Worm (Caenorhabditis elegans) whole organism, L4 larva: ENCODE data around the gene srx-77.

Experiments
- F26F4.8 ChIP-seq: fragments of 200-800 bp; sonication (Bioruptor generic); conservative IDR thresholded peaks from 2 replicates; pipeline ENCODE4 v1.3.6; 2022; ENCODE audit warnings: missing genetic modification characterization, missing compliant biosample characterization
- T20F7.1 ChIP-seq: fragments of 200-800 bp; sonication (Bioruptor generic); optimal IDR thresholded peaks from 2 replicates; lab custom pipeline; 2018; ENCODE audit warnings: mild to moderate bottlenecking, missing genetic modification characterization, missing compliant biosample characterization
- T26A8.4 ChIP-seq: fragments of 200-800 bp; sonication (Bioruptor generic); IDR thresholded peaks from 2 replicates; pipeline ENCODE4 v1.3.6; 2022; ENCODE audit warnings: missing genetic modification characterization, missing compliant biosample characterization
- ZK337.2 ChIP-seq: fragments of 200-800 bp; sonication (Bioruptor generic); IDR thresholded peaks from 2 replicates; pipeline ENCODE4 v1.3.6; 2022; ENCODE audit warnings: missing genetic modification reagents, missing genetic modification characterization, missing compliant biosample characterization
- aha-1 ChIP-seq: fragments of 150-350 bp; peaks from one replicate; lab custom pipeline; 2014; ENCODE audit warnings: missing biosample characterization, missing genetic modification characterization
- ceh-28 ChIP-seq: fragments of 150-350 bp; optimal IDR thresholded peaks from 2 replicates; lab custom pipeline; 2014; ENCODE audit warnings: missing biosample characterization, missing genetic modification reagents, missing genetic modification characterization
- ceh-62 ChIP-seq: sonication (generic microtip); optimal IDR thresholded peaks from 2 replicates; lab custom pipeline; 2017; ENCODE audit warnings: missing biosample characterization, missing genetic modification characterization
- daf-16 ChIP-seq, 3 experiments: sonication (generic microtip); optimal IDR thresholded peaks; 2 replicates each; lab custom pipeline; 2016 to 2017; ENCODE audit warnings: missing genetic modification characterization in 3 of 3, missing genetic modification reagents in 3 of 3, mild to moderate bottlenecking in 2 of 3, missing compliant biosample characterization in 2 of 3, missing biosample characterization in 1 of 3, moderate library complexity in 1 of 3
- daf-8 ChIP-seq: fragments of 200-800 bp; sonication (Bioruptor generic); IDR thresholded peaks from 2 replicates; pipeline ENCODE4 v1.3.6; 2022; ENCODE audit warnings: missing genetic modification characterization, missing compliant biosample characterization
- dmd-8 ChIP-seq: fragments of 200-800 bp; sonication (Bioruptor generic); IDR thresholded peaks from 2 replicates; pipeline ENCODE4 v1.3.6; 2022; ENCODE audit warnings: missing genetic modification characterization, missing compliant biosample characterization
- dve-1 ChIP-seq: sonication (generic microtip); optimal IDR thresholded peaks from 2 replicates; lab custom pipeline; 2017; ENCODE audit warnings: antibody characterized with exemption, mild to moderate bottlenecking, missing genetic modification characterization, missing compliant biosample characterization; ENCODE audit not compliant: insufficient read depth
- egl-27 ChIP-seq: sonication (generic microtip); optimal IDR thresholded peaks from 3 replicates; lab custom pipeline; 2017; ENCODE audit warnings: missing biosample characterization, missing genetic modification reagents, missing genetic modification characterization
- egl-43 ChIP-seq: fragments of 200-800 bp; sonication (Bioruptor generic); IDR thresholded peaks from 2 replicates; pipeline ENCODE4 v1.3.6; 2022; ENCODE audit warnings: missing genetic modification reagents, missing genetic modification characterization, missing compliant biosample characterization
- fos-1 ChIP-seq: fragments of 150-350 bp; optimal IDR thresholded peaks from 2 replicates; lab custom pipeline; 2014; ENCODE audit warnings: missing biosample characterization, missing genetic modification characterization
- hlh-11 ChIP-seq: fragments of 200-800 bp; sonication (Bioruptor generic); optimal IDR thresholded peaks from 2 replicates; lab custom pipeline; 2018; ENCODE audit warnings: mild to moderate bottlenecking, missing genetic modification characterization, missing compliant biosample characterization
- hmg-1.1 ChIP-seq: fragments of 200-800 bp; sonication (Bioruptor generic); IDR thresholded peaks from 2 replicates; pipeline ENCODE4 v1.3.6; 2022; ENCODE audit warnings: missing genetic modification reagents, missing genetic modification characterization, missing compliant biosample characterization
- jun-1 ChIP-seq: fragments of 150-350 bp; optimal IDR thresholded peaks from 2 replicates; lab custom pipeline; 2014; ENCODE audit warnings: missing biosample characterization, missing genetic modification reagents, missing genetic modification characterization
- lim-7 ChIP-seq: fragments of 200-800 bp; sonication (Bioruptor generic); IDR thresholded peaks from 2 replicates; pipeline ENCODE4 v1.3.6; 2022; ENCODE audit warnings: missing genetic modification characterization, missing compliant biosample characterization
- lin-1 ChIP-seq: fragments of 200-800 bp; sonication (Bioruptor generic); IDR thresholded peaks from 2 replicates; pipeline ENCODE4 v1.3.6; 2022; ENCODE audit warnings: missing genetic modification reagents, missing genetic modification characterization, missing compliant biosample characterization
- lin-13 ChIP-seq: fragments of 150-350 bp; optimal IDR thresholded peaks from 2 replicates; lab custom pipeline; 2014; ENCODE audit warnings: missing biosample characterization, missing genetic modification reagents, missing genetic modification characterization
- lir-3 ChIP-seq: sonication (generic microtip); optimal IDR thresholded peaks from 2 replicates; lab custom pipeline; 2016; ENCODE audit warnings: mild to moderate bottlenecking, missing genetic modification characterization, missing compliant biosample characterization
- lsy-2 ChIP-seq, 2 experiments: fragments of 150-350 bp in 1 of 2; sonication (generic microtip) in 1 of 2; optimal IDR thresholded peaks; 2 replicates each; lab custom pipeline; 2014 to 2017; ENCODE audit warnings: missing biosample characterization in 2 of 2, missing genetic modification characterization in 2 of 2
- madf-5 ChIP-seq, 2 experiments: fragments of 200-800 bp; sonication (Bioruptor generic); IDR thresholded peaks; 2 replicates each; pipeline ENCODE4 v1.3.6; 2022; ENCODE audit warnings: missing compliant biosample characterization in 2 of 2, missing genetic modification characterization in 2 of 2
- mdt-29 ChIP-seq: fragments of 200-800 bp; sonication (Bioruptor generic); IDR thresholded peaks from 2 replicates; pipeline ENCODE4 v1.3.6; 2022; ENCODE audit warnings: missing genetic modification reagents, missing genetic modification characterization, missing compliant biosample characterization
- mxl-3 ChIP-seq: fragments of 200-800 bp; sonication (Bioruptor generic); optimal IDR thresholded peaks from 2 replicates; lab custom pipeline; 2018; ENCODE audit warnings: mild to moderate bottlenecking, missing genetic modification characterization, missing compliant biosample characterization
- nhr-102 ChIP-seq: sonication (generic microtip); optimal IDR thresholded peaks from 2 replicates; lab custom pipeline; 2016; ENCODE audit warnings: mild to moderate bottlenecking, missing genetic modification characterization, moderate library complexity, missing compliant biosample characterization
- nhr-11 ChIP-seq: fragments of 150-350 bp; optimal IDR thresholded peaks from 2 replicates; lab custom pipeline; 2014; ENCODE audit warnings: missing biosample characterization, missing genetic modification characterization
- nhr-111 ChIP-seq: fragments of 200-800 bp; sonication (Bioruptor generic); optimal IDR thresholded peaks from 2 replicates; lab custom pipeline; 2018; ENCODE audit warnings: mild to moderate bottlenecking, missing genetic modification characterization, missing compliant biosample characterization
- nhr-28 ChIP-seq: fragments of 150-350 bp; optimal IDR thresholded peaks from 2 replicates; lab custom pipeline; 2014; ENCODE audit warnings: missing biosample characterization, missing genetic modification characterization
- pha-4 ChIP-seq, 2 experiments: fragments of 150-350 bp in 1 of 2; fragments of 200-800 bp in 1 of 2; sonication (Bioruptor generic) in 1 of 2; IDR thresholded peaks in 1 of 2; optimal IDR thresholded peaks in 1 of 2; 2 replicates each; pipeline versions ENCODE4 v1.3.6 to Lab custom; 2014 to 2022; ENCODE audit warnings: missing genetic modification characterization in 2 of 2, missing genetic modification reagents in 2 of 2, missing biosample characterization in 1 of 2, missing compliant biosample characterization in 1 of 2
- php-3 ChIP-seq: fragments of 200-800 bp; sonication (Bioruptor generic); IDR thresholded peaks from 2 replicates; pipeline ENCODE4 v1.3.6; 2022; ENCODE audit warnings: missing genetic modification reagents, missing genetic modification characterization, missing compliant biosample characterization
- sdz-12 ChIP-seq: fragments of 200-800 bp; sonication (Bioruptor generic); optimal IDR thresholded peaks from 2 replicates; lab custom pipeline; 2018; ENCODE audit warnings: mild to moderate bottlenecking, missing genetic modification characterization, missing compliant biosample characterization
- set-16 ChIP-seq: fragments of 200-800 bp; sonication (Bioruptor generic); IDR thresholded peaks from 2 replicates; pipeline ENCODE4 v1.3.6; 2022; ENCODE audit warnings: missing genetic modification reagents, missing genetic modification characterization, missing compliant biosample characterization
- skn-1 ChIP-seq: fragments of 150-350 bp; optimal IDR thresholded peaks from 2 replicates; lab custom pipeline; 2014; ENCODE audit warnings: missing biosample characterization, missing genetic modification characterization
- spr-1 ChIP-seq: sonication (generic microtip); optimal IDR thresholded peaks from 2 replicates; lab custom pipeline; 2016; ENCODE audit warnings: mild to moderate bottlenecking, missing genetic modification characterization, missing compliant biosample characterization
- tag-97 ChIP-seq: fragments of 200-800 bp; sonication (Bioruptor generic); IDR thresholded peaks from 2 replicates; pipeline ENCODE4 v1.3.6; 2022; ENCODE audit warnings: missing genetic modification characterization, missing compliant biosample characterization
- tra-1 ChIP-seq: fragments of 200-800 bp; sonication (Bioruptor generic); IDR thresholded peaks from 2 replicates; pipeline ENCODE4 v1.3.6; 2022; ENCODE audit warnings: missing genetic modification reagents, missing genetic modification characterization, missing compliant biosample characterization
- unc-39 ChIP-seq: sonication (generic microtip); optimal IDR thresholded peaks from 2 replicates; lab custom pipeline; 2017; ENCODE audit warnings: missing biosample characterization, missing genetic modification characterization
- unc-62 ChIP-seq, 3 experiments: fragments of 150-350 bp in 1 of 3; sonication (generic microtip); optimal IDR thresholded peaks in 2 of 3; peaks in 1 of 3; 1 replicate in 1 of 3; 2 replicates in 2 of 3; lab custom pipeline; 2014 to 2017; ENCODE audit warnings: missing biosample characterization in 3 of 3, missing genetic modification characterization in 3 of 3, missing genetic modification reagents in 3 of 3, missing genotype in 1 of 3
- vab-7 ChIP-seq: fragments of 200-800 bp; sonication (Bioruptor generic); IDR thresholded peaks from 2 replicates; pipeline ENCODE4 v1.3.6; 2022; ENCODE audit warnings: missing genetic modification reagents, missing genetic modification characterization, missing compliant biosample characterization
- zag-1 ChIP-seq: fragments of 150-350 bp; optimal IDR thresholded peaks from 2 replicates; lab custom pipeline; 2014; ENCODE audit warnings: missing biosample characterization, missing genetic modification characterization
- zfp-2 ChIP-seq: sonication (generic microtip); optimal IDR thresholded peaks from 2 replicates; lab custom pipeline; 2016; ENCODE audit warnings: mild to moderate bottlenecking, missing genetic modification characterization, missing compliant biosample characterization
- zfp-3 ChIP-seq: fragments of 200-800 bp; sonication (Bioruptor generic); conservative IDR thresholded peaks from 2 replicates; pipeline ENCODE4 v1.3.6; 2022; ENCODE audit warnings: missing genetic modification reagents, missing genetic modification characterization, missing compliant biosample characterization
- ztf-7 ChIP-seq: fragments of 150-350 bp; optimal IDR thresholded peaks from 2 replicates; lab custom pipeline; 2014; ENCODE audit warnings: missing biosample characterization, missing genetic modification characterization

Gene srx-77

DNA sequence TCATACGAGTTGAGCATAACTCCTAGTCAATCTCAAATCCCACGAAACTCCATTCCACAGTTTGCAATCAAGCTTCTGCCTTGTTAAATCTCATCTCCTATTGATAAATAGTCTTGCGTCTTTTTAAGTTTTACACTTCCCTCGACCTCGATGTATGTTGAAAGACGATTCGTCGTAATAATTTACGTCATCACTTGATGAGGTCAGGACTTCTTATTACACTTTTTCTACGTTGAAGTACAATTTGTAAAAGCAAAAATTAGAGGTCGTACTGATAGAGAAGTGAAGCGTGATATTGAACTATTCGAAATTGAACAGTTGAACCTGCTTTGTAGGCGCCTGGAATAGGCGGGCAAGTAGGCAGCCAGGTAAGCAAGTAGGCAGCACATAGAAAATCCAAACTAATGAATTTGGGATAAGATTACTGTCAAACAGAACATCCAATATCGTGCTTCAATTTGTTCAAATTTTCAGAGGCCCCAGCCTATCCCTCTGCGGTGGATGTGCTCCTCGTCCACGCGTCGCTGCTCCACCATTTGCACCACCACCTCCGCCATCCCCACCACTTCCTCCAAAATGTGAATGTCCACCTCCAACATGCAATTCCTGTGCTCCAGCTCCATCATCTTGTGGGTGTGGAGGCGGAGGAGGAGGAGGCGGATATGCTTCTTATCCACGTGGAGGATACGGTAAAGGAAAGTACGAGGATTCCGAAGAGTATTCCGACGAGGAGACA lies 18.7 kb downstream of the srx-77 start:
- peak; percentile 50 for TF ChIP-seq aha-1 (tag; lab: Kevin White, UChicago)
- no peak for TF ChIP-seq sdz-12 (GFP tag; lab: Kevin White, UChicago)
- no peak for TF ChIP-seq dve-1 (tag; lab: Kevin White, UChicago)
- TF ChIP-seq nhr-102 (tag; lab: Kevin White, UChicago) = no peak
- TF ChIP-seq unc-39 (tag; lab: Kevin White, UChicago) = no peak
- no peak for TF ChIP-seq php-3 (GFP tag; lab: Robert Waterston, UW)
- no peak for TF ChIP-seq nhr-28
- TF ChIP-seq egl-27 (tag; lab: Kevin White, UChicago) = no peak
- TF ChIP-seq zfp-3 (GFP tag; lab: Robert Waterston, UW) = no peak
- TF ChIP-seq ceh-28 (tag; lab: Kevin White, UChicago) = no peak
- TF ChIP-seq hmg-1.1 = no peak
- TF ChIP-seq egl-43 = peak; percentile 40; the same call in 1 of the 2 replicates
- TF ChIP-seq vab-7 (GFP tag; lab: Robert Waterston, UW) = no peak
- no peak for TF ChIP-seq tag-97
- TF ChIP-seq madf-5 (GFP tag; IDR thresholded peaks at IDR 0.05; lab: Robert Waterston, UW) = no peak
- no peak for TF ChIP-seq T26A8.4 (GFP tag; lab: Robert Waterston, UW)
- TF ChIP-seq zag-1 = no peak
- peak; percentile 56 for TF ChIP-seq set-16
- TF ChIP-seq ceh-62 (tag; lab: Kevin White, UChicago) = no peak
- TF ChIP-seq zfp-2 (tag; lab: Kevin White, UChicago) = no peak
- TF ChIP-seq mdt-29 (GFP tag; lab: Robert Waterston, UW) = no peak
- TF ChIP-seq, all 104 proteins: peak for 3

DNA sequence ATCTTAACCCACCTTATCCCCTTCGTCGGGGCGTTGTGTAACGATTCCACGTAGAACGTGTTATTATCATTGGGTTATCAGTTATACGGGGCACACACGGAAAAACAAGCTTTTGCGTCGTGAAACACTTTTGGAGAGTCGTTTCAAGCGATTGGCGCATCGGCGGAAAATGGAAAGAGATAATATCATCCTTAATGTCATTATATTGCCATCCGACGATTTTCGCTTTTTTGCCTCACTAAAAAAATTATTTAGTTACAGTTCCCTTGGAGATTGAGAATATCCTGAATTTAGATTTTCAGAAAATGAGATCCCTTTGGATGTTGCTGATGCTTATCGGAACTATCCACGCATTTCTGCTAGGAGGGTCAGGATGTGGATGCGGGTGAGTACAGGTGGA lies 20.0 kb downstream of the srx-77 start, which contains the start of gene F41F3.8:
TSS of gene F41F3.8 (plus strand) at position 301 of the 400 bp plus-strand sequence.
- TF ChIP-seq mxl-3 (GFP tag; lab: Kevin White, UChicago) (peak; percentile 33), ceh-62 (tag; lab: Kevin White, UChicago) (no peak)

DNA sequence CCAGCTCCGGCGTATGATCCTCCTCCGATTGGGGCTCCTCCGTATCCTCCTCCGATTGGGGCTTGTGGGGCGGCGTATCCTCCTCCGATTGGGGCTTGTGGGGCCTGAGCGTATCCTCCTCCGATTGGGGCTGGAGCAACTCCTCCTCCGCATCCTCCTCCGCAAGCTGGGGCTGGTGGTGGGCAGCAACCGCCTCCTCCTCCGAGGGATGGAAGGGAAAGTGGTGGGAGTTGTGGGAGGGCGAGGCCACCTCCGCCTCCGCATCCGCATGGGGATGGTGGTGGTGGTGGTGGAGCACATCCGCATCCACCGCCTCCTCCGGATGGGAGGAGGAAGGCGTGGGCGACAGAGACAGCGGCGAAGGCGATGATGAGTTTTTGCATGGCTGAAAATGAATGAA lies 20.7 kb downstream of the srx-77 start, which contains the start of gene F41F3.3:
TSS of gene F41F3.3 (minus strand) at position 383 of the 400 bp plus-strand sequence.
- peak; percentile 99 for TF ChIP-seq set-16
- TF ChIP-seq daf-16 (GFP tag; optimal IDR thresholded peaks at IDR 0.05; lab: Kevin White, UChicago) = no peak
- TF ChIP-seq daf-16 (tag; optimal IDR thresholded peaks at IDR 0.05; lab: Kevin White, UChicago) = no peak
- 0 out of 2 replicates have a peak, but pooled peaks have one; percentile 48 for TF ChIP-seq php-3 (GFP tag; lab: Robert Waterston, UW)
- TF ChIP-seq skn-1 (tag; lab: Kevin White, UChicago) = no peak
- TF ChIP-seq jun-1 (tag; lab: Kevin White, UChicago) = no peak
- TF ChIP-seq aha-1 (tag; lab: Kevin White, UChicago) = peak; percentile 62
- TF ChIP-seq lim-7 (GFP tag; lab: Robert Waterston, UW) = 0 out of 2 replicates have a peak, but pooled peaks have one; percentile 51
- TF ChIP-seq F26F4.8 (GFP tag; lab: Robert Waterston, UW) = 0 out of 2 replicates have a peak, but pooled peaks have one; percentile 38
- TF ChIP-seq dmd-8 (GFP tag; lab: Robert Waterston, UW) = 0 out of 2 replicates have a peak, but pooled peaks have one; percentile 32
- TF ChIP-seq mxl-3 (GFP tag; lab: Kevin White, UChicago) = peak; percentile 12
- TF ChIP-seq egl-43 = peak; percentile 82
- TF ChIP-seq hlh-11 (tag; lab: Kevin White, UChicago) = no peak
- TF ChIP-seq lin-1 = no peak
- no peak for TF ChIP-seq mdt-29 (GFP tag; lab: Robert Waterston, UW)
- no peak for TF ChIP-seq lin-13
- no peak for TF ChIP-seq ztf-7 (tag; lab: Kevin White, UChicago)
- no peak for TF ChIP-seq lir-3
- no peak for TF ChIP-seq lsy-2 (tag; optimal IDR thresholded peaks at IDR 0.05; lab: Kevin White, UChicago)
- peak; percentile 28 for TF ChIP-seq spr-1
- no peak for TF ChIP-seq unc-62 (GFP tag; optimal IDR thresholded peaks at IDR 0.05 in 1 of 2; lab: Kevin White, UChicago)
- no peak for TF ChIP-seq unc-62 (tag; optimal IDR thresholded peaks at IDR 0.05; lab: Kevin White, UChicago)
- TF ChIP-seq nhr-111 (GFP tag; lab: Kevin White, UChicago) = no peak
- no peak for TF ChIP-seq T20F7.1 (GFP tag; lab: Kevin White, UChicago)
- no peak for TF ChIP-seq nhr-11 (tag; lab: Kevin White, UChicago)
- TF ChIP-seq fos-1 (tag; lab: Kevin White, UChicago) = no peak
- peak; percentile 38; the same call in 1 of the 2 replicates for TF ChIP-seq pha-4 (GFP tag; IDR thresholded peaks at IDR 0.05; lab: Robert Waterston, UW)
- TF ChIP-seq pha-4 (tag; optimal IDR thresholded peaks at IDR 0.05; lab: Kevin White, UChicago) = no peak
- no peak for TF ChIP-seq hmg-1.1
- no peak for TF ChIP-seq daf-8 (GFP tag; lab: Robert Waterston, UW)
- no peak for TF ChIP-seq tra-1 (GFP tag; lab: Robert Waterston, UW)
- peak; percentile 74 for TF ChIP-seq T26A8.4 (GFP tag; lab: Robert Waterston, UW)
- no peak for TF ChIP-seq ZK337.2 (GFP tag; lab: Robert Waterston, UW)
